Worm (Caenorhabditis elegans): ENCODE data around the gene nkb-3.

nkb-3 gene

DNA sequence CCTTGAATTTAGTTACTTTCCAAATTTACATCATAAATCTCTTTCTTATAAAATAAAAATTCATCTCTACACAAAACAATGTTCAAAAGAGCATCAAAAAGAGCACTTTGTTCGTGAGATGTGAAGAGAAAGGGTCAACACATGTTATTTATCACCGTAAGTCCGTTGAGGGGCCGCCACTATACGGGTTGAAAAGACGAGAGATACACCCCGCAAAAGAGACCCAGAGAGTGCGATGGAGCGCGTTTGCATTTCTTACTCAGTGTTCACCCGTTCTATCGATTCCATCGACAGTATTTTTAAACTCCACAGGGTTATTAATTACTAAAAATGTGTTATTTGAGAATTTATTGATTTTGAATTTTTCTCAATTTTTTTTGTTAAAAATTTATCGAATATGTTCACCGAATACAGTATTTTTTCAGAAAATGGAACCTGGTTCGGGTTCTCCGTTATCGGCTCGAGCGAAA is 43.4 kb downstream of the nkb-3 start, which contains the start of gene pix-1 (continued):
- no peak for TF ChIP-seq F49E8.2 (tag; optimal IDR thresholded peaks at IDR 0.05; ENCODE audit: borderline replicate concordance)
- TF ChIP-seq fkh-10 (GFP tag; optimal IDR thresholded peaks at IDR 0.05) = peak; percentile 11
- no peak for TF ChIP-seq egl-27 (tag; optimal IDR thresholded peaks at IDR 0.05)
- TF ChIP-seq skn-1 (tag; optimal IDR thresholded peaks at IDR 0.05) = no peak
- TF ChIP-seq duxl-1 (tag; optimal IDR thresholded peaks at IDR 0.05; ENCODE audit: poor library complexity) = no peak
- no peak for TF ChIP-seq zip-11 (GFP tag; IDR thresholded peaks at IDR 0.05)
- no peak for TF ChIP-seq zfp-3 (GFP tag; conservative IDR thresholded peaks at IDR 0.05)
- TF ChIP-seq nhr-10 (tag; optimal IDR thresholded peaks at IDR 0.05) = no peak
- TF ChIP-seq lin-39 (tag; optimal IDR thresholded peaks at IDR 0.05) = no peak
- peak; percentile 49 for TF ChIP-seq nhr-77 (tag; optimal IDR thresholded peaks at IDR 0.05)
- no peak for TF ChIP-seq ces-1 (GFP tag; optimal IDR thresholded peaks at IDR 0.05)
- TF ChIP-seq nhr-42 (GFP tag; IDR thresholded peaks at IDR 0.05) = no peak
- no peak for TF ChIP-seq aly-2 (tag; optimal IDR thresholded peaks at IDR 0.05)
- TF ChIP-seq mdt-29 (GFP tag; IDR thresholded peaks at IDR 0.05) = no peak
- no peak for TF ChIP-seq unc-130 (GFP tag; optimal IDR thresholded peaks at IDR 0.05)
- TF ChIP-seq mes-2 (tag; optimal IDR thresholded peaks at IDR 0.05; ENCODE audit: poor library complexity, severe bottlenecking) = no peak
- no peak for TF ChIP-seq ceh-20 (GFP tag; IDR thresholded peaks at IDR 0.05)
- TF ChIP-seq unc-62 (GFP tag; optimal IDR thresholded peaks at IDR 0.05 in 1 of 2) = no peak
- no peak for TF ChIP-seq unc-62 (tag; optimal IDR thresholded peaks at IDR 0.05)
- peak; percentile 86 for TF ChIP-seq mep-1 (tag; optimal IDR thresholded peaks at IDR 0.05)
- TF ChIP-seq lin-13 (GFP tag; optimal IDR thresholded peaks at IDR 0.05) = peak; percentile 3
- peak; percentile 66 for TF ChIP-seq rbr-2 (tag; optimal IDR thresholded peaks at IDR 0.05)
- TF ChIP-seq daf-8 (GFP tag; IDR thresholded peaks at IDR 0.05) = no peak
- no peak for TF ChIP-seq nhr-237 (tag; optimal IDR thresholded peaks at IDR 0.05)
- TF ChIP-seq dmd-6 (GFP tag; IDR thresholded peaks at IDR 0.05) = peak; percentile 25; the same call in 1 of the 2 replicates
- TF ChIP-seq Y5F2A.4 (GFP tag; optimal IDR thresholded peaks at IDR 0.05) = no peak
- no peak for TF ChIP-seq lin-1 (GFP tag; IDR thresholded peaks at IDR 0.05)
- TF ChIP-seq gei-8 (GFP tag; optimal IDR thresholded peaks at IDR 0.05) = no peak
- no peak for TF ChIP-seq ztf-11 (tag; optimal IDR thresholded peaks at IDR 0.05)
- TF ChIP-seq F10B5.3 (tag; optimal IDR thresholded peaks at IDR 0.05) = peak; percentile 47
- no peak for TF ChIP-seq spr-1 (tag; optimal IDR thresholded peaks at IDR 0.05)
- TF ChIP-seq dmd-8 (GFP tag; IDR thresholded peaks at IDR 0.05) = no peak
- TF ChIP-seq snpc-4 (tag; optimal IDR thresholded peaks at IDR 0.05) = no peak
- no peak for TF ChIP-seq ctbp-1 (GFP tag; IDR thresholded peaks at IDR 0.05)
- TF ChIP-seq lsy-2 (tag; optimal IDR thresholded peaks at IDR 0.05) = no peak
- no peak for TF ChIP-seq mdl-1 (tag; optimal IDR thresholded peaks at IDR 0.05)
- TF ChIP-seq fos-1 (tag; optimal IDR thresholded peaks at IDR 0.05) = no peak
- no peak for TF ChIP-seq F44E2.7 (GFP tag; IDR thresholded peaks at IDR 0.05)
- TF ChIP-seq F26F4.8 (GFP tag; conservative IDR thresholded peaks at IDR 0.05) = no peak
- no peak for TF ChIP-seq D1046.2 (GFP tag; IDR thresholded peaks at IDR 0.05)
- TF ChIP-seq zag-1 (tag; optimal IDR thresholded peaks at IDR 0.05) = no peak
- TF ChIP-seq sdz-12 (GFP tag; optimal IDR thresholded peaks at IDR 0.05) = no peak
- TF ChIP-seq tag-97 (GFP tag; IDR thresholded peaks at IDR 0.05) = no peak
- peak; percentile 81 for TF ChIP-seq hlh-11 (tag; optimal IDR thresholded peaks at IDR 0.05)
- TF ChIP-seq Y48G9A.11 (GFP tag; IDR thresholded peaks at IDR 0.05) = no peak
- TF ChIP-seq nhr-28 (tag; optimal IDR thresholded peaks at IDR 0.05) = peak; percentile 31
- TF ChIP-seq R02D3.7 (tag; optimal IDR thresholded peaks at IDR 0.05) = no peak
- no peak for TF ChIP-seq cey-2 (tag; optimal IDR thresholded peaks at IDR 0.05; ENCODE audit: borderline replicate concordance, insufficient read depth)
- no peak for TF ChIP-seq tra-1 (GFP tag; IDR thresholded peaks at IDR 0.05)
- TF ChIP-seq Y75B8A.6 (GFP tag; IDR thresholded peaks at IDR 0.05) = no peak
- peak; percentile 53 for TF ChIP-seq hlh-30 (tag; optimal IDR thresholded peaks at IDR 0.05; ENCODE audit: insufficient read depth)
- TF ChIP-seq vab-7 (GFP tag; IDR thresholded peaks at IDR 0.05) = no peak
